Worm (Caenorhabditis elegans): ENCODE measurements around the gene sre-52.

sre-52 gene

ce11 chrII:12335430-12335829 is at the start of gene sre-52:
Gene sre-52 (plus strand): TSS chrII:12335730.
- TF ChIP-seq fax-1 (tag; optimal IDR thresholded peaks at IDR 0.05) (no peak), pag-3 (tag; optimal IDR thresholded peaks at IDR 0.05; ENCODE audit: borderline replicate concordance) (no peak), ets-4 (tag; optimal IDR thresholded peaks at IDR 0.05) (no peak), gmeb-2 (tag; optimal IDR thresholded peaks at IDR 0.05) (no peak), hlh-30 (tag; optimal IDR thresholded peaks at IDR 0.05; ENCODE audit: insufficient read depth) (no peak), ceh-30 (tag; optimal IDR thresholded peaks at IDR 0.05) (no peak), nhr-11 (tag; optimal IDR thresholded peaks at IDR 0.05) (no peak), npax-4 (tag; optimal IDR thresholded peaks at IDR 0.05) (no peak), K09A11.1 (tag; optimal IDR thresholded peaks at IDR 0.05; ENCODE audit: insufficient read depth) (no peak), unc-86 (tag; optimal IDR thresholded peaks at IDR 0.05) (no peak), odd-2 (tag; optimal IDR thresholded peaks at IDR 0.05) (no peak), K02D7.2 (tag; optimal IDR thresholded peaks at IDR 0.05) (no peak), unc-3 (GFP tag; conservative IDR thresholded peaks at IDR 0.05) (no peak), unc-3 (tag; optimal IDR thresholded peaks at IDR 0.05) (no peak), T23F11.4 (GFP tag; optimal IDR thresholded peaks at IDR 0.05) (no peak), elt-4 (tag; optimal IDR thresholded peaks at IDR 0.05) (no peak), che-1 (tag; optimal IDR thresholded peaks at IDR 0.05) (no peak), nhr-232 (tag; optimal IDR thresholded peaks at IDR 0.05) (no peak), sox-2 (GFP tag; IDR thresholded peaks at IDR 0.05) (no peak)

- TF ChIP-seq ceh-2 (tag; optimal IDR thresholded peaks at IDR 0.05), result no peak
- TF ChIP-seq C38D4.7 (GFP tag; optimal IDR thresholded peaks at IDR 0.05), result no peak
- no peak for TF ChIP-seq ceh-6 (GFP tag; optimal IDR thresholded peaks at IDR 0.05)
- no peak for TF ChIP-seq K02D7.2 (tag; optimal IDR thresholded peaks at IDR 0.05)
- TF ChIP-seq pag-3 (tag; optimal IDR thresholded peaks at IDR 0.05; ENCODE audit: borderline replicate concordance), result no peak
- no peak for TF ChIP-seq sdc-2 (tag; optimal IDR thresholded peaks at IDR 0.05)
- no peak for TF ChIP-seq ref-2 (tag; optimal IDR thresholded peaks at IDR 0.05)
- TF ChIP-seq ztf-16 (tag; optimal IDR thresholded peaks at IDR 0.05), result no peak
- no peak for TF ChIP-seq ceh-30 (tag; optimal IDR thresholded peaks at IDR 0.05)
Measured at ce11 chrII:12289085-12289484, 46.4 kb upstream of the sre-52 start, which contains the start of gene Y57A10A.31. Gene Y57A10A.31 (plus strand): TSS chrII:12289385.

ce11 chrII:12296591-12296990 is 38.9 kb upstream of the sre-52 start:
- TF ChIP-seq hlh-30 (tag; optimal IDR thresholded peaks at IDR 0.05; ENCODE audit: insufficient read depth) (peak; percentile 60), che-1 (tag; optimal IDR thresholded peaks at IDR 0.05) (no peak)

- TF ChIP-seq ceh-48 (tag; optimal IDR thresholded peaks at IDR 0.05) (peak; percentile 3), fkh-10 (GFP tag; optimal IDR thresholded peaks at IDR 0.05) (no peak)
Measured at ce11 chrII:12300680-12301079, 34.9 kb upstream of the sre-52 start.

- TF ChIP-seq ttx-3 (tag; optimal IDR thresholded peaks at IDR 0.05) (no peak), ceh-48 (tag; optimal IDR thresholded peaks at IDR 0.05) (peak; percentile 68)
Measured at ce11 chrII:12301233-12301632, 34.3 kb upstream of the sre-52 start.

ce11 chrII:12302354-12302753 is 33.2 kb upstream of the sre-52 start, which contains the start of gene C50E10.1:
Gene C50E10.1 (minus strand): TSS chrII:12302454.
- no peak for TF ChIP-seq pha-4 (tag; optimal IDR thresholded peaks at IDR 0.05)
- TF ChIP-seq pqm-1 (tag; optimal IDR thresholded peaks at IDR 0.05), result no peak

ce11 chrII:12303142-12303541 is 32.4 kb upstream of the sre-52 start, which contains the start of gene sre-50:
Gene sre-50 (plus strand): TSS chrII:12303525.
- TF ChIP-seq ceh-48 (tag; optimal IDR thresholded peaks at IDR 0.05) (peak; percentile 16), syd-9 (tag; optimal IDR thresholded peaks at IDR 0.05) (no peak), K09A11.1 (tag; optimal IDR thresholded peaks at IDR 0.05; ENCODE audit: insufficient read depth) (no peak)

Data from whole organism, late embryonic.